Fruit fly (Drosophila melanogaster) whole organism, embryonic: ENCODE measurements around the gene Mst36Fb.

Source experiments
- Aef1 ChIP-seq: fragments of 200-800 bp; sonication (Bioruptor generic); IDR thresholded peaks from 3 replicates; pipeline ENCODE4 v1.3.6; 2022; ENCODE audit warnings: missing biosample characterization, missing genetic modification characterization
- Antp ChIP-seq: fragments of 200-800 bp; sonication (Bioruptor generic); optimal IDR thresholded peaks from 3 replicates; lab custom pipeline; 2016; ENCODE audit warnings: missing biosample characterization, missing genetic modification characterization
- Awh ChIP-seq: fragments of 200-800 bp; sonication (Bioruptor generic); IDR thresholded peaks from 2 replicates; pipeline ENCODE4, ENCODE4 v1.3.6; 2022; ENCODE audit warnings: missing biosample characterization, missing genetic modification characterization
- CG10274 ChIP-seq: fragments of 200-800 bp; sonication (Bioruptor generic); optimal IDR thresholded peaks from 3 replicates; lab custom pipeline; 2017; ENCODE audit warnings: missing biosample characterization, mild to moderate bottlenecking, missing genetic modification characterization
- CG11085 ChIP-seq: fragments of 200-800 bp; sonication (Bioruptor generic); IDR thresholded peaks from 2 replicates; pipeline ENCODE4 v1.3.6; 2022; ENCODE audit warnings: missing biosample characterization, missing genetic modification characterization
- CG11247 ChIP-seq: fragments of 200-800 bp; sonication (Bioruptor generic); IDR thresholded peaks from 2 replicates; pipeline ENCODE4 v1.3.6; 2022; ENCODE audit warnings: missing biosample characterization, missing genetic modification characterization
- CG11560 ChIP-seq: fragments of 200-800 bp; sonication (Bioruptor generic); IDR thresholded peaks from 3 replicates; pipeline ENCODE4 v1.3.6; 2022; ENCODE audit warnings: missing biosample characterization, missing genetic modification characterization
- CG13894 ChIP-seq: fragments of 200-800 bp; sonication (Bioruptor generic); optimal IDR thresholded peaks from 3 replicates; lab custom pipeline; 2018; ENCODE audit warnings: missing biosample characterization, mild to moderate bottlenecking, missing genetic modification characterization, moderate library complexity
- CG15696 ChIP-seq: fragments of 200-800 bp; sonication (Bioruptor generic); optimal IDR thresholded peaks from 2 replicates; lab custom pipeline; 2019; ENCODE audit warnings: missing biosample characterization, mild to moderate bottlenecking, missing genetic modification characterization, moderate library complexity
- CG16813 ChIP-seq: fragments of 200-800 bp; sonication (Bioruptor generic); IDR thresholded peaks from 3 replicates; pipeline ENCODE4 v1.3.6; 2022; ENCODE audit warnings: missing biosample characterization, missing genetic modification characterization; ENCODE audit not compliant: partially characterized antibody
- CG17361 ChIP-seq: fragments of 200-800 bp; sonication (Bioruptor generic); IDR thresholded peaks from 3 replicates; pipeline ENCODE4 v1.3.6; 2022; ENCODE audit warnings: missing biosample characterization, missing genetic modification characterization
- CG17802 ChIP-seq: fragments of 200-800 bp; sonication (Bioruptor generic); optimal IDR thresholded peaks from 2 replicates; lab custom pipeline; 2018; ENCODE audit warnings: missing biosample characterization, mild to moderate bottlenecking, missing genetic modification characterization, moderate library complexity
- CG17912 ChIP-seq: fragments of 200-800 bp; sonication (Bioruptor generic); optimal IDR thresholded peaks from 2 replicates; lab custom pipeline; 2018; ENCODE audit warnings: missing biosample characterization, mild to moderate bottlenecking, missing genetic modification characterization
- CG31365 ChIP-seq: fragments of 200-800 bp; sonication (Bioruptor generic); optimal IDR thresholded peaks from 2 replicates; lab custom pipeline; 2018; ENCODE audit warnings: missing biosample characterization, mild to moderate bottlenecking, missing genetic modification characterization
- CG4360 ChIP-seq: fragments of 200-800 bp; sonication (Bioruptor generic); IDR thresholded peaks from 2 replicates; pipeline ENCODE4 v1.3.6; 2022; ENCODE audit warnings: missing biosample characterization, missing genetic modification characterization
- CG5245 ChIP-seq: fragments of 200-800 bp; sonication (Bioruptor generic); optimal IDR thresholded peaks from 3 replicates; lab custom pipeline; 2016; ENCODE audit warnings: missing biosample characterization, missing genetic modification characterization
- CG6654 ChIP-seq: fragments of 200-800 bp; sonication (Bioruptor generic); optimal IDR thresholded peaks from 2 replicates; lab custom pipeline; 2017; ENCODE audit warnings: missing biosample characterization, mild to moderate bottlenecking, missing genetic modification characterization
- CG7357 ChIP-seq: fragments of 200-800 bp; sonication (Bioruptor generic); IDR thresholded peaks from 3 replicates; pipeline ENCODE4 v1.3.6; 2022; ENCODE audit warnings: missing biosample characterization, missing genetic modification characterization
- CG7839 ChIP-seq: fragments of 200-800 bp; sonication (Bioruptor generic); optimal IDR thresholded peaks from 3 replicates; lab custom pipeline; 2018; ENCODE audit warnings: missing biosample characterization, mild to moderate bottlenecking, missing genetic modification characterization, moderate library complexity
- CG7987 ChIP-seq: fragments of 200-800 bp; sonication (Bioruptor generic); optimal IDR thresholded peaks from 2 replicates; lab custom pipeline; 2018; ENCODE audit warnings: missing biosample characterization, mild to moderate bottlenecking, missing genetic modification characterization, moderate library complexity
- CG9932 ChIP-seq: fragments of 200-800 bp; sonication (Bioruptor generic); IDR thresholded peaks from 2 replicates; pipeline ENCODE4 v1.3.6; 2022; ENCODE audit warnings: missing biosample characterization, missing genetic modification characterization
- E2f1 ChIP-seq: fragments of 200-800 bp; sonication (Bioruptor generic); IDR thresholded peaks from 2 replicates; pipeline ENCODE4 v1.3.6; 2022; ENCODE audit warnings: missing biosample characterization, missing genetic modification characterization
- Eip74EF ChIP-seq, 2 experiments: fragments of 200-800 bp in 1 of 2; fragments of >200 bp in 1 of 2; sonication (Bioruptor generic) in 1 of 2; optimal IDR thresholded peaks; 2 replicates each; lab custom pipeline; 2017 to 2019; ENCODE audit warnings: missing biosample characterization in 2 of 2, missing genetic modification characterization in 2 of 2, mild to moderate bottlenecking in 1 of 2, moderate library complexity in 1 of 2
- GATAe ChIP-seq: fragments of 200-800 bp; sonication (Bioruptor generic); conservative IDR thresholded peaks from 2 replicates; pipeline ENCODE4 v1.3.6; 2022; ENCODE audit warnings: missing biosample characterization, missing genetic modification characterization
- H2.0 ChIP-seq: fragments of 200-800 bp; sonication (Bioruptor generic); IDR thresholded peaks from 2 replicates; pipeline ENCODE4 v1.3.6; 2022; ENCODE audit warnings: missing biosample characterization, missing genetic modification characterization
- Med ChIP-seq: fragments of 200-800 bp; sonication (Bioruptor generic); peaks from one replicate; lab custom pipeline; 2016; ENCODE audit warnings: missing biosample characterization, missing genetic modification characterization, mild to moderate bottlenecking, inconsistent platforms, moderate library complexity
- Mes4 ChIP-seq: fragments of 200-800 bp; sonication (Bioruptor generic); optimal IDR thresholded peaks from 2 replicates; lab custom pipeline; 2016; ENCODE audit warnings: missing biosample characterization, missing genetic modification characterization
- NC2α ChIP-seq: fragments of 200-800 bp; sonication (Bioruptor generic); optimal IDR thresholded peaks from 2 replicates; lab custom pipeline; 2016; ENCODE audit warnings: missing biosample characterization, missing genetic modification characterization
- cas ChIP-seq: fragments of 200-800 bp; sonication (Bioruptor generic); IDR thresholded peaks from 2 replicates; pipeline ENCODE4 v1.3.6; 2022; ENCODE audit warnings: missing biosample characterization, missing genetic modification characterization
- chm ChIP-seq: fragments of 200-800 bp; sonication (Bioruptor generic); IDR thresholded peaks from 2 replicates; pipeline ENCODE4 v1.3.6; 2022; ENCODE audit warnings: missing biosample characterization, missing genetic modification characterization
- dati ChIP-seq: fragments of 200-800 bp; sonication (Bioruptor generic); IDR thresholded peaks from 2 replicates; pipeline ENCODE4 v1.3.6; 2022; ENCODE audit warnings: missing biosample characterization, missing genetic modification characterization
- disco-r ChIP-seq: fragments of 200-800 bp; sonication (Bioruptor generic); optimal IDR thresholded peaks from 2 replicates; lab custom pipeline; 2016; ENCODE audit warnings: missing biosample characterization, missing genetic modification characterization
- emc ChIP-seq: fragments of 200-800 bp; sonication (Bioruptor generic); optimal IDR thresholded peaks from 2 replicates; lab custom pipeline; 2016; ENCODE audit warnings: missing biosample characterization, missing genetic modification characterization
- en ChIP-seq: fragments of 200-800 bp; sonication (Bioruptor generic); optimal IDR thresholded peaks from 2 replicates; lab custom pipeline; 2016; ENCODE audit warnings: missing biosample characterization, missing genetic modification characterization
- gro ChIP-seq: fragments of 200-800 bp; sonication (Bioruptor generic); optimal IDR thresholded peaks from 2 replicates; lab custom pipeline; 2016; ENCODE audit warnings: missing biosample characterization, missing genetic modification characterization
- odd ChIP-seq: fragments of 200-800 bp; sonication (Bioruptor generic); optimal IDR thresholded peaks from 2 replicates; lab custom pipeline; 2017; ENCODE audit warnings: missing biosample characterization, mild to moderate bottlenecking, missing genetic modification characterization
- pfk ChIP-seq: fragments of 200-800 bp; sonication (Bioruptor generic); optimal IDR thresholded peaks from 2 replicates; lab custom pipeline; 2018; ENCODE audit warnings: missing biosample characterization, mild to moderate bottlenecking, missing genetic modification characterization, moderate library complexity
- phol ChIP-seq: fragments of 200-800 bp; sonication (Bioruptor generic); optimal IDR thresholded peaks from 3 replicates; lab custom pipeline; 2018; ENCODE audit warnings: missing biosample characterization, mild to moderate bottlenecking, missing genetic modification characterization, moderate library complexity
- pros ChIP-seq: fragments of 200-800 bp; sonication (Bioruptor generic); optimal IDR thresholded peaks from 3 replicates; lab custom pipeline; 2019; ENCODE audit warnings: missing biosample characterization, mild to moderate bottlenecking, missing genetic modification characterization, moderate library complexity
- run ChIP-seq: fragments of 200-800 bp; sonication (Bioruptor generic); optimal IDR thresholded peaks from 3 replicates; lab custom pipeline; 2018; ENCODE audit warnings: missing biosample characterization, mild to moderate bottlenecking, missing genetic modification characterization
- schlank ChIP-seq: fragments of 200-800 bp; sonication (Bioruptor generic); optimal IDR thresholded peaks from 2 replicates; lab custom pipeline; 2018; ENCODE audit warnings: missing biosample characterization, mild to moderate bottlenecking, missing genetic modification characterization
- shn ChIP-seq: fragments of 200-800 bp; sonication (Bioruptor generic); optimal IDR thresholded peaks from 3 replicates; lab custom pipeline; 2016; ENCODE audit warnings: missing biosample characterization, missing genetic modification characterization
- so ChIP-seq: fragments of 200-800 bp; sonication (Bioruptor generic); IDR thresholded peaks from 3 replicates; pipeline ENCODE4 v1.3.6; 2022; ENCODE audit warnings: missing biosample characterization, missing genetic modification characterization
- trem ChIP-seq: fragments of 200-800 bp; optimal IDR thresholded peaks from 3 replicates; lab custom pipeline; 2019; ENCODE audit warnings: missing biosample characterization, mild to moderate bottlenecking, missing genetic modification characterization, moderate library complexity
- twi ChIP-seq: fragments of 200-800 bp; optimal IDR thresholded peaks from 2 replicates; lab custom pipeline; 2019; ENCODE audit warnings: missing biosample characterization, mild to moderate bottlenecking, missing genetic modification characterization, moderate library complexity
- tx ChIP-seq: fragments of 200-800 bp; sonication (Bioruptor generic); optimal IDR thresholded peaks from 2 replicates; lab custom pipeline; 2016; ENCODE audit warnings: missing biosample characterization, missing genetic modification characterization
- z ChIP-seq: fragments of 200-800 bp; sonication (Bioruptor generic); IDR thresholded peaks from 3 replicates; pipeline ENCODE4 v1.3.6; 2022; ENCODE audit warnings: missing biosample characterization, missing genetic modification characterization
- zfh2 ChIP-seq: fragments of 200-800 bp; sonication (Bioruptor generic); optimal IDR thresholded peaks from 2 replicates; lab custom pipeline; 2016; ENCODE audit warnings: missing biosample characterization, missing genetic modification characterization

Gene Mst36Fb

DNA sequence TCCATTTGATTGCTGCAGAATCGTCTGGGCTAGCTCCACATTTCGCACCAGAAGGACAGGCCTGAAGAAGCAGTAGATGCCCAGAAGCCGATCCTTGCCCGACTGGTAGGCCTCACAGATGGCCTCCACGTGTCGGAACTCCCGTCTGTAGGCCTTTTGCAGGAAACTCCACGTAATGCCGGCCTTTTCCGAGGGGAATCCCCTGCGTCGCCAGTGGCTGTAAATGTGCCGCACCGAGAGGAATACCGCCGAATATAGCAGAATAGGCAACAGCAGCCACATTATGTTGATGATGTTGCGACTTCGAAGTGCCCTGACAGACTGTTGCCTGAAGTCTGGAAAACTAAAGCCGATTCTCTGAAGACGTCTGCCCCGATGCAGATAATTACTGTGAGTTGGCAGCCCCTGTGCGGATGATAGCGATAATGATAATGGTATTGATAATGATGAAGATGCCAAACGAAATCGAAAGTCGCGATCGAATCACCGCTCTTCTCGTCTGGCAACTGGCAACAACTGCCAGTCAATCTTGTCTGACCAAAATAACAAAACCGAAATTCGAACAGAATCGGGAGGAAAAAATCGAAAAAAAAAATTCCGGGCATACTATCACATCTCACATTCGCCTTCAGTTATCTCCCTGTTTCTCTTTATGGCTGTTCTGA lies 22.1 kb downstream of the Mst36Fb start, which contains the start of gene Cyp310a1:
Gene Cyp310a1, minus strand, starts transcription at position 348 of the 665 bp plus-strand sequence.
- TF ChIP-seq CG5245 (GFP tag; lab: Kevin White, UChicago), result no peak
- peak; percentile 83 for TF ChIP-seq twi (tag; lab: Kevin White, UChicago)
- no peak for TF ChIP-seq phol (tag; lab: Kevin White, UChicago)
- no peak for TF ChIP-seq GATAe (GFP tag; lab: Robert Waterston, UW)
- TF ChIP-seq odd, result no peak
- no peak for TF ChIP-seq CG15696 (tag; lab: Kevin White, UChicago)
- TF ChIP-seq CG16813 (GFP tag; lab: Robert Waterston, UW), result no peak
- no peak for TF ChIP-seq CG10274 (GFP tag; lab: Kevin White, UChicago)
- TF ChIP-seq CG7357, result no peak
- TF ChIP-seq disco-r, result no peak
- TF ChIP-seq trem (tag; lab: Kevin White, UChicago), result peak; percentile 48
- TF ChIP-seq Eip74EF (GFP tag; optimal IDR thresholded peaks at IDR 0.05; lab: Kevin White, UChicago), result no peak
- TF ChIP-seq CG11085 (GFP tag; lab: Robert Waterston, UW), result no peak
- TF ChIP-seq Med (GFP tag; lab: Kevin White, UChicago), result peak; percentile 34

DNA sequence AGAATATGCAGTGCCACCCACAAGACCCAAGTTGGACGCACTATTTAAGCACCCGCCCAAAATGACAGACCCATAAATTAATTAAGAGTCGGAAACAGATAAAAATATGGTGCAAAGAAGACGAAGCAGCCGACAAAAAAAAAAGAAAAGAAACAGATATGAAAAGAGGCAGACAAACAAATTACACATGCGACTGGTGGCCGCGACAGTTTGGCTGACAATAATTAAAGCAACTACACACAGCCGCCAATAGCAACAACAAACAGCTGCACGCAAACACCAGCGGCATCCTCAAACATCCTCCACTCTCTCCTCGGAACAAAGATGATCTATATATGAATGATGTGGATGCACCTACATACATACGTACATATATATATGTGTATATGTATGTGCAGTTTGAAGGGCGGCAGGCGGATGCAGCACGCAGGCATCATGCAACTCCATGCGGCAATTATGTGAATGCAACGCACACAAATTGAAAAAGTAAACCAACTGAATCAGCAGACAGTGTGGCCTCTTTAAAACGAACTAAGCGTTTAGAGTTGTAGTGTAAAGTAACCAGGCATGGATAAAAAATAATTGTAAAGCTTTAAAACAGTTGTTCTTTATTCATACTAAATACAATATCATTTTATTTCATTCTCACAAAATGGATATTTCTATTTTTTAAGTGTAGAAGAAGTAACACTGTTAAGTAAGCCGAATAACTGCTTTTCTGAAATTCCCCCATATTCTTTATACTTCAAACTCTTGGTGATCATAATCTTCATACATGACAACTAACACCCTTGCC lies 26.8 kb downstream of the Mst36Fb start:
- no peak for TF ChIP-seq zfh2 (GFP tag; lab: Kevin White, UChicago)
- TF ChIP-seq CG31365 (tag; lab: Kevin White, UChicago), result no peak
- no peak for TF ChIP-seq z (GFP tag; lab: Robert Waterston, UW)
- no peak for TF ChIP-seq Antp (GFP tag; lab: Kevin White, UChicago)
- TF ChIP-seq odd, result no peak
- no peak for TF ChIP-seq CG17802 (tag; lab: Kevin White, UChicago)
- TF ChIP-seq CG11560, result no peak
- no peak for TF ChIP-seq shn (GFP tag; lab: Kevin White, UChicago)
- TF ChIP-seq CG11247 (GFP tag; lab: Robert Waterston, UW), result no peak
- no peak for TF ChIP-seq dati (GFP tag; lab: Robert Waterston, UW)
- TF ChIP-seq run (tag; lab: Kevin White, UChicago), result no peak
- TF ChIP-seq CG6654 (GFP tag; lab: Kevin White, UChicago), result no peak
- no peak for TF ChIP-seq CG17912 (GFP tag; lab: Kevin White, UChicago)
- no peak for TF ChIP-seq Awh (GFP tag; lab: Robert Waterston, UW)
- TF ChIP-seq CG7987 (GFP tag; lab: Kevin White, UChicago), result no peak
- no peak for TF ChIP-seq CG9932 (GFP tag; lab: Robert Waterston, UW)
- no peak for TF ChIP-seq CG4360 (GFP tag; lab: Robert Waterston, UW)
- no peak for TF ChIP-seq pros (GFP tag; lab: Kevin White, UChicago)
- peak; percentile 36 for TF ChIP-seq en
- no peak for TF ChIP-seq so (GFP tag; lab: Robert Waterston, UW)
- TF ChIP-seq GATAe (GFP tag; lab: Robert Waterston, UW), result no peak
- TF ChIP-seq chm, result no peak
- peak; percentile 35 for TF ChIP-seq CG7839
- no peak for TF ChIP-seq E2f1
- TF ChIP-seq tx (GFP tag; lab: Kevin White, UChicago), result no peak
- TF ChIP-seq cas, result no peak
- TF ChIP-seq emc (GFP tag; lab: Kevin White, UChicago), result no peak
- no peak for TF ChIP-seq pfk (GFP tag; lab: Kevin White, UChicago)
- no peak for TF ChIP-seq CG17361 (GFP tag; lab: Robert Waterston, UW)
- TF ChIP-seq NC2α (GFP tag; lab: Kevin White, UChicago), result no peak
- no peak for TF ChIP-seq Mes4 (GFP tag; lab: Kevin White, UChicago)
- TF ChIP-seq Aef1 (GFP tag; lab: Robert Waterston, UW), result no peak
- TF ChIP-seq CG13894 (tag; lab: Kevin White, UChicago), result no peak
- TF ChIP-seq H2.0, result no peak
- no peak for TF ChIP-seq schlank
- TF ChIP-seq gro (GFP tag; lab: Kevin White, UChicago), result no peak
